Worm (Caenorhabditis elegans): ENCODE results near the gene grp-1.

grp-1 gene

ce11 chrIII:8093079-8093623 lies 7.6 kb downstream of the grp-1 start, which contains the start of gene K06H7.2 (continued):
- TF ChIP-seq Y48G9A.11 (GFP tag; IDR thresholded peaks at IDR 0.05) (no peak), daf-19 (GFP tag; conservative IDR thresholded peaks at IDR 0.05) (no peak), ZK546.5 (tag; optimal IDR thresholded peaks at IDR 0.05) (no peak), dpl-1 (GFP tag; optimal IDR thresholded peaks at IDR 0.05) (peak; percentile 58), ZK337.2 (GFP tag; IDR thresholded peaks at IDR 0.05) (no peak), F49E8.2 (tag; optimal IDR thresholded peaks at IDR 0.05; ENCODE audit: borderline replicate concordance) (no peak), T26A8.4 (GFP tag; IDR thresholded peaks at IDR 0.05) (no peak; the same call in 1 of the 2 replicates), ceh-82 (tag; optimal IDR thresholded peaks at IDR 0.05) (no peak), nhr-25 (tag; optimal IDR thresholded peaks at IDR 0.05; ENCODE audit: borderline replicate concordance, insufficient read depth) (no peak), skn-1 (tag; optimal IDR thresholded peaks at IDR 0.05) (no peak), rbr-2 (tag; optimal IDR thresholded peaks at IDR 0.05) (peak; percentile 35), T20F7.1 (GFP tag; optimal IDR thresholded peaks at IDR 0.05) (peak; percentile 39), madf-9 (GFP tag; conservative IDR thresholded peaks at IDR 0.05) (no peak), unc-62 (GFP tag; optimal IDR thresholded peaks at IDR 0.05 in 1 of 2) (no peak), unc-62 (tag; optimal IDR thresholded peaks at IDR 0.05) (no peak), vab-7 (GFP tag; IDR thresholded peaks at IDR 0.05) (no peak), unc-130 (GFP tag; optimal IDR thresholded peaks at IDR 0.05) (no peak), F10B5.3 (tag; optimal IDR thresholded peaks at IDR 0.05) (no peak), zag-1 (tag; optimal IDR thresholded peaks at IDR 0.05) (no peak), zfp-3 (GFP tag; conservative IDR thresholded peaks at IDR 0.05) (no peak), pqm-1 (tag; optimal IDR thresholded peaks at IDR 0.05) (peak; percentile 31), ztf-7 (tag; optimal IDR thresholded peaks at IDR 0.05) (no peak), ceh-28 (tag; optimal IDR thresholded peaks at IDR 0.05) (no peak), hmg-1.1 (GFP tag; IDR thresholded peaks at IDR 0.05) (0 out of 2 replicates have a peak, but pooled peaks have one; percentile 25), lir-3 (tag; optimal IDR thresholded peaks at IDR 0.05) (no peak), daf-12 (tag; optimal IDR thresholded peaks at IDR 0.05) (no peak), nhr-10 (tag; optimal IDR thresholded peaks at IDR 0.05) (no peak), nhr-28 (tag; optimal IDR thresholded peaks at IDR 0.05) (peak; percentile 43), ceh-32 (tag; optimal IDR thresholded peaks at IDR 0.05; ENCODE audit: poor library complexity) (no peak), php-3 (GFP tag; IDR thresholded peaks at IDR 0.05) (no peak), madf-5 (GFP tag; IDR thresholded peaks at IDR 0.05) (no peak), mdl-1 (tag; optimal IDR thresholded peaks at IDR 0.05) (no peak), ctbp-1 (GFP tag; IDR thresholded peaks at IDR 0.05) (no peak), nhr-102 (tag; optimal IDR thresholded peaks at IDR 0.05) (no peak), nhr-48 (tag; optimal IDR thresholded peaks at IDR 0.05) (no peak), lin-13 (GFP tag; optimal IDR thresholded peaks at IDR 0.05) (no peak), cey-2 (tag; optimal IDR thresholded peaks at IDR 0.05; ENCODE audit: borderline replicate concordance, insufficient read depth) (no peak), nhr-111 (GFP tag; optimal IDR thresholded peaks at IDR 0.05) (no peak), lin-38 (GFP tag; IDR thresholded peaks at IDR 0.05) (peak; percentile 87), pha-4 (GFP tag; IDR thresholded peaks at IDR 0.05) (no peak), pha-4 (tag; optimal IDR thresholded peaks at IDR 0.05) (peak; percentile 20), egl-43 (GFP tag; IDR thresholded peaks at IDR 0.05) (no peak), spr-3 (GFP tag; optimal IDR thresholded peaks at IDR 0.05) (no peak), aly-2 (tag; optimal IDR thresholded peaks at IDR 0.05) (no peak), hlh-11 (tag; optimal IDR thresholded peaks at IDR 0.05) (peak; percentile 89), Y5F2A.4 (GFP tag; optimal IDR thresholded peaks at IDR 0.05) (no peak), ceh-44 (GFP tag; IDR thresholded peaks at IDR 0.05) (no peak), lin-39 (tag; optimal IDR thresholded peaks at IDR 0.05) (no peak), dmd-8 (GFP tag; IDR thresholded peaks at IDR 0.05) (no peak), hlh-30 (tag; optimal IDR thresholded peaks at IDR 0.05; ENCODE audit: insufficient read depth) (peak; percentile 94), lin-1 (GFP tag; IDR thresholded peaks at IDR 0.05) (no peak)

All from whole organism, L4 larva.